Worm (Caenorhabditis elegans) whole organism, young adult: Measurements from ENCODE around the gene moc-5.

Experiments used
- B0336.3 ChIP-seq: fragments of 200-800 bp; sonication (Bioruptor generic); IDR thresholded peaks from 2 replicates; pipeline ENCODE4 v1.3.6; 2022; ENCODE audit warnings: missing genetic modification characterization, missing compliant biosample characterization
- F23B12.7 ChIP-seq: sonication (generic microtip); optimal IDR thresholded peaks from 2 replicates; lab custom pipeline; 2017; ENCODE audit warnings: missing genetic modification characterization, mild to moderate bottlenecking, missing compliant biosample characterization, antibody characterized with exemption, moderate library complexity; ENCODE audit not compliant: insufficient read depth
- K12H6.12 ChIP-seq: fragments of 200-800 bp; sonication (Bioruptor generic); optimal IDR thresholded peaks from 2 replicates; lab custom pipeline; 2018; ENCODE audit warnings: mild to moderate bottlenecking, missing genetic modification characterization, missing compliant biosample characterization
- T07F8.4 ChIP-seq: sonication (generic microtip); optimal IDR thresholded peaks from 2 replicates; lab custom pipeline; 2016; ENCODE audit warnings: mild to moderate bottlenecking, missing genetic modification characterization, moderate library complexity, missing compliant biosample characterization
- T26A5.8 ChIP-seq: sonication (generic microtip); optimal IDR thresholded peaks from 2 replicates; lab custom pipeline; 2016; ENCODE audit warnings: missing genetic modification characterization, missing compliant biosample characterization
- Y53F4B.3 ChIP-seq: fragments of 200-800 bp; sonication (Bioruptor generic); IDR thresholded peaks from 2 replicates; pipeline ENCODE4 v1.3.6; 2022; ENCODE audit warnings: missing genetic modification reagents, missing genetic modification characterization, missing compliant biosample characterization
- Y56A3A.18 ChIP-seq: fragments of 200-800 bp; sonication (Bioruptor generic); IDR thresholded peaks from 2 replicates; pipeline ENCODE4 v1.3.6; 2022; ENCODE audit warnings: missing genetic modification reagents, missing genetic modification characterization, missing compliant biosample characterization
- akir-1 ChIP-seq: fragments of 200-800 bp; sonication (Bioruptor generic); optimal IDR thresholded peaks from 2 replicates; lab custom pipeline; 2018; ENCODE audit warnings: mild to moderate bottlenecking, missing genetic modification characterization, moderate library complexity, missing compliant biosample characterization
- aptf-2 ChIP-seq: fragments of 200-800 bp; sonication (Bioruptor generic); conservative IDR thresholded peaks from 2 replicates; pipeline ENCODE4 v1.3.6; 2022; ENCODE audit warnings: missing genetic modification reagents, missing genetic modification characterization, missing compliant biosample characterization
- atf-7 ChIP-seq: sonication (generic microtip); optimal IDR thresholded peaks from 2 replicates; lab custom pipeline; 2017; ENCODE audit warnings: mild to moderate bottlenecking, missing genetic modification characterization, missing compliant biosample characterization
- athp-1 ChIP-seq: sonication (generic microtip); optimal IDR thresholded peaks from 2 replicates; lab custom pipeline; 2017; ENCODE audit warnings: mild to moderate bottlenecking, missing genetic modification characterization, missing compliant biosample characterization
- attf-5 ChIP-seq: fragments of 200-800 bp; sonication (Bioruptor generic); optimal IDR thresholded peaks from 2 replicates; lab custom pipeline; 2018; ENCODE audit warnings: mild to moderate bottlenecking, missing genetic modification characterization, missing compliant biosample characterization
- bed-2 ChIP-seq: fragments of 200-800 bp; sonication (Bioruptor generic); IDR thresholded peaks from 2 replicates; pipeline ENCODE4 v1.3.6; 2022; ENCODE audit warnings: missing genetic modification reagents, missing genetic modification characterization, missing compliant biosample characterization
- cebp-1 ChIP-seq, 2 experiments: fragments of 200-800 bp in 1 of 2; sonication (Bioruptor generic) in 1 of 2; sonication (generic microtip) in 1 of 2; IDR thresholded peaks in 1 of 2; optimal IDR thresholded peaks in 1 of 2; 2 replicates each; pipeline versions ENCODE4 v1.3.6 to Lab custom; 2017 to 2022; ENCODE audit warnings: missing compliant biosample characterization in 2 of 2, missing genetic modification characterization in 2 of 2, mild to moderate bottlenecking in 1 of 2, missing genetic modification reagents in 1 of 2, moderate library complexity in 1 of 2
- ceh-40 ChIP-seq: fragments of 200-800 bp; sonication (Bioruptor generic); IDR thresholded peaks from 2 replicates; pipeline ENCODE4 v1.3.6; 2022; ENCODE audit warnings: missing genetic modification characterization, missing compliant biosample characterization
- chd-7 ChIP-seq: sonication (generic microtip); optimal IDR thresholded peaks from 2 replicates; lab custom pipeline; 2016; ENCODE audit warnings: mild to moderate bottlenecking, missing genetic modification characterization, moderate library complexity, missing compliant biosample characterization
- dpl-1 ChIP-seq: fragments of 150-350 bp; optimal IDR thresholded peaks from 2 replicates; lab custom pipeline; 2014; ENCODE audit warnings: missing biosample characterization, missing genetic modification reagents, missing genetic modification characterization
- egrh-3 ChIP-seq: fragments of 200-800 bp; sonication (Bioruptor generic); IDR thresholded peaks from 2 replicates; pipeline ENCODE4 v1.3.6; 2022; ENCODE audit warnings: missing genetic modification reagents, missing genetic modification characterization, missing compliant biosample characterization
- ekl-4 ChIP-seq: fragments of 200-800 bp; sonication (Bioruptor generic); IDR thresholded peaks from 2 replicates; pipeline ENCODE4 v1.3.6; 2022; ENCODE audit warnings: missing genetic modification reagents, missing genetic modification characterization, missing compliant biosample characterization
- hlh-12 ChIP-seq: sonication (generic microtip); optimal IDR thresholded peaks from 2 replicates; lab custom pipeline; 2016; ENCODE audit warnings: missing genetic modification characterization, missing compliant biosample characterization
- hmg-1.2 ChIP-seq: fragments of 200-800 bp; sonication (Bioruptor generic); IDR thresholded peaks from 2 replicates; pipeline ENCODE4 v1.3.6; 2022; ENCODE audit warnings: missing genetic modification reagents, missing genetic modification characterization, missing compliant biosample characterization
- hmg-20 ChIP-seq: fragments of 200-800 bp; sonication (Bioruptor generic); IDR thresholded peaks from 2 replicates; pipeline ENCODE4 v1.3.6; 2022; ENCODE audit warnings: missing genetic modification reagents, missing genetic modification characterization, missing compliant biosample characterization
- let-607 ChIP-seq, 2 experiments: fragments of 200-800 bp in 1 of 2; sonication (Bioruptor generic) in 1 of 2; sonication (generic microtip) in 1 of 2; optimal IDR thresholded peaks; 2 replicates each; lab custom pipeline; 2016 to 2018; ENCODE audit warnings: mild to moderate bottlenecking in 2 of 2, missing compliant biosample characterization in 2 of 2, missing genetic modification characterization in 2 of 2, moderate library complexity in 2 of 2, missing genotype in 1 of 2
- lin-40 ChIP-seq: sonication (generic microtip); optimal IDR thresholded peaks from 2 replicates; lab custom pipeline; 2016; ENCODE audit warnings: missing genetic modification characterization, mild to moderate bottlenecking, missing compliant biosample characterization, missing genotype, missing genetic modification reagents
- lir-1 ChIP-seq: fragments of 200-800 bp; sonication (Bioruptor generic); conservative IDR thresholded peaks from 2 replicates; pipeline ENCODE4 v1.3.6; 2022; ENCODE audit warnings: missing genetic modification reagents, missing genetic modification characterization, missing compliant biosample characterization
- lsl-1 ChIP-seq: fragments of 200-800 bp; sonication (Bioruptor generic); optimal IDR thresholded peaks from 2 replicates; lab custom pipeline; 2018; ENCODE audit warnings: mild to moderate bottlenecking, missing genetic modification characterization, moderate library complexity, missing compliant biosample characterization
- madf-3 ChIP-seq: fragments of 200-800 bp; sonication (Bioruptor generic); IDR thresholded peaks from 2 replicates; pipeline ENCODE4 v1.3.6; 2022; ENCODE audit warnings: missing genetic modification reagents, missing genetic modification characterization, missing compliant biosample characterization
- madf-6 ChIP-seq: fragments of 200-800 bp; sonication (Bioruptor generic); IDR thresholded peaks from 2 replicates; pipeline ENCODE4 v1.3.6; 2022; ENCODE audit warnings: missing genetic modification reagents, missing genetic modification characterization, missing compliant biosample characterization
- mel-28 ChIP-seq: sonication (generic microtip); optimal IDR thresholded peaks from 2 replicates; lab custom pipeline; 2016; ENCODE audit warnings: borderline replicate concordance, mild to moderate bottlenecking, missing genetic modification characterization, missing compliant biosample characterization
- mxl-1 ChIP-seq: sonication (generic microtip); optimal IDR thresholded peaks from 2 replicates; lab custom pipeline; 2016; ENCODE audit warnings: missing genetic modification characterization, missing compliant biosample characterization
- nfyb-1 ChIP-seq: fragments of 200-800 bp; sonication (Bioruptor generic); IDR thresholded peaks from 2 replicates; pipeline ENCODE4 v1.3.6; 2022; ENCODE audit warnings: missing genetic modification reagents, missing genetic modification characterization, missing compliant biosample characterization
- nhr-80 ChIP-seq: sonication (generic microtip); optimal IDR thresholded peaks from 2 replicates; lab custom pipeline; 2016; ENCODE audit warnings: missing genetic modification characterization, missing compliant biosample characterization
- nhr-90 ChIP-seq: sonication (generic microtip); optimal IDR thresholded peaks from 2 replicates; lab custom pipeline; 2016; ENCODE audit warnings: missing genotype, mild to moderate bottlenecking, missing genetic modification characterization, missing compliant biosample characterization
- pha-4 ChIP-seq: fragments of 150-350 bp; sonication (generic microtip); optimal IDR thresholded peaks from 2 replicates; lab custom pipeline; 2014; ENCODE audit warnings: missing biosample characterization, missing genetic modification reagents, missing genetic modification characterization
- repo-1 ChIP-seq: sonication (generic microtip); optimal IDR thresholded peaks from 2 replicates; lab custom pipeline; 2017; ENCODE audit warnings: mild to moderate bottlenecking, missing genetic modification characterization, missing compliant biosample characterization
- sdz-38 ChIP-seq: sonication (generic microtip); optimal IDR thresholded peaks from 2 replicates; lab custom pipeline; 2016; ENCODE audit warnings: missing genotype, missing genetic modification characterization, missing compliant biosample characterization
- snpc-1.3 ChIP-seq: sonication (generic microtip); optimal IDR thresholded peaks from 2 replicates; lab custom pipeline; 2017; ENCODE audit warnings: missing genetic modification characterization, mild to moderate bottlenecking, missing compliant biosample characterization, antibody characterized with exemption, moderate library complexity, missing genotype, missing genetic modification reagents; ENCODE audit not compliant: insufficient read depth
- snpc-4 ChIP-seq, 5 experiments: fragments of 150-350 bp in 1 of 5; sonication (generic microtip) in 4 of 5; optimal IDR thresholded peaks; 2 replicates each; lab custom pipeline; 2014 to 2018; ENCODE audit warnings: missing genetic modification characterization in 5 of 5, missing biosample characterization in 3 of 5, antibody characterized with exemption in 2 of 5, mild to moderate bottlenecking in 2 of 5, missing compliant biosample characterization in 2 of 5, missing genotype in 2 of 5, moderate library complexity in 2 of 5, missing genetic modification reagents in 1 of 5
- tbx-9 ChIP-seq: sonication (generic microtip); optimal IDR thresholded peaks from 2 replicates; lab custom pipeline; 2016; ENCODE audit warnings: borderline replicate concordance, missing genetic modification characterization, inconsistent platforms, missing compliant biosample characterization
- xnd-1 ChIP-seq: sonication (generic microtip); optimal IDR thresholded peaks from 2 replicates; lab custom pipeline; 2016; ENCODE audit warnings: missing genotype, missing genetic modification reagents, missing genetic modification characterization, missing compliant biosample characterization
- zfh-2 ChIP-seq: fragments of 200-800 bp; sonication (Bioruptor generic); conservative IDR thresholded peaks from 2 replicates; pipeline ENCODE4 v1.3.6; 2022; ENCODE audit warnings: missing genetic modification reagents, missing genetic modification characterization, missing compliant biosample characterization
- zim-3 ChIP-seq: sonication (generic microtip); optimal IDR thresholded peaks from 2 replicates; lab custom pipeline; 2017; ENCODE audit warnings: mild to moderate bottlenecking, missing genetic modification characterization, moderate library complexity, missing compliant biosample characterization
- ztf-26 ChIP-seq: sonication (generic microtip); optimal IDR thresholded peaks from 2 replicates; lab custom pipeline; 2017; ENCODE audit warnings: missing genetic modification characterization, missing compliant biosample characterization
- ztf-3 ChIP-seq: fragments of 200-800 bp; sonication (Bioruptor generic); optimal IDR thresholded peaks from 2 replicates; lab custom pipeline; 2018; ENCODE audit warnings: mild to moderate bottlenecking, missing genetic modification characterization, missing compliant biosample characterization

Gene moc-5

ce11 chrX:9552404-9552803, 13.4 kb downstream of the moc-5 start:
- TF ChIP-seq zfh-2 (GFP tag; lab: Robert Waterston, UW) (peak; percentile 92), ceh-40 (GFP tag; lab: Robert Waterston, UW) (no peak), hmg-1.2 (GFP tag; lab: Robert Waterston, UW) (peak; percentile 53), egrh-3 (GFP tag; lab: Robert Waterston, UW) (peak; percentile 77), lin-40 (tag; lab: Kevin White, UChicago) (peak; percentile 30), nfyb-1 (GFP tag; lab: Robert Waterston, UW) (0 out of 2 replicates have a peak, but pooled peaks have one; percentile 26), xnd-1 (tag; lab: Kevin White, UChicago) (no peak), nhr-80 (tag; lab: Kevin White, UChicago) (peak; percentile 37), snpc-4 (GFP tag; optimal IDR thresholded peaks at IDR 0.05; lab: Kevin White, UChicago) (no peak), snpc-4 (tag; optimal IDR thresholded peaks at IDR 0.05; lab: Kevin White, UChicago) (peak in 1 of 4 experiments; percentile 7), athp-1 (no peak), attf-5 (GFP tag; lab: Kevin White, UChicago) (peak; percentile 4), madf-6 (GFP tag; lab: Robert Waterston, UW) (no peak), cebp-1 (GFP tag; IDR thresholded peaks at IDR 0.05; lab: Robert Waterston, UW) (no peak), cebp-1 (tag; optimal IDR thresholded peaks at IDR 0.05; lab: Kevin White, UChicago) (peak; percentile 4)

ce11 chrX:9551112-9551511, 14.7 kb downstream of the moc-5 start:
- no peak for TF ChIP-seq bed-2
- no peak for TF ChIP-seq repo-1 (tag; lab: Kevin White, UChicago)
- TF ChIP-seq nhr-90 (tag; lab: Kevin White, UChicago), result peak; percentile 24
- TF ChIP-seq B0336.3 (GFP tag; lab: Robert Waterston, UW), result 0 out of 2 replicates have a peak, but pooled peaks have one; percentile 41
- no peak for TF ChIP-seq T26A5.8
- TF ChIP-seq akir-1 (GFP tag; lab: Kevin White, UChicago), result no peak
- TF ChIP-seq Y53F4B.3 (GFP tag; lab: Robert Waterston, UW), result no peak
- peak in 1 of 2 experiments; percentile 7 for TF ChIP-seq let-607 (tag; optimal IDR thresholded peaks at IDR 0.05; lab: Kevin White, UChicago)
- no peak for TF ChIP-seq T07F8.4 (tag; lab: Kevin White, UChicago)
- TF ChIP-seq aptf-2 (GFP tag; lab: Robert Waterston, UW), result no peak
- TF ChIP-seq lin-40 (tag; lab: Kevin White, UChicago), result peak; percentile 54
- no peak for TF ChIP-seq snpc-1.3 (tag; lab: Kevin White, UChicago)
- TF ChIP-seq K12H6.12 (tag; lab: Kevin White, UChicago), result peak; percentile 67
- TF ChIP-seq pha-4, result peak; percentile 19
- peak; percentile 27 for TF ChIP-seq chd-7 (tag; lab: Kevin White, UChicago)
- no peak for TF ChIP-seq Y56A3A.18 (GFP tag; lab: Robert Waterston, UW)
- peak; percentile 88 for TF ChIP-seq nhr-80 (tag; lab: Kevin White, UChicago)
- TF ChIP-seq mxl-1 (tag; lab: Kevin White, UChicago), result no peak
- TF ChIP-seq dpl-1 (GFP tag; lab: Kevin White, UChicago), result no peak
- TF ChIP-seq F23B12.7 (tag; lab: Kevin White, UChicago), result no peak
- TF ChIP-seq lir-1, result 0 out of 2 replicates have a peak, but pooled peaks have one; percentile 18
- TF ChIP-seq zim-3 (tag; lab: Kevin White, UChicago), result no peak
- TF ChIP-seq mel-28, result no peak
- TF ChIP-seq ztf-3 (GFP tag; lab: Kevin White, UChicago), result no peak
- no peak for TF ChIP-seq lsl-1 (GFP tag; lab: Kevin White, UChicago)
- TF ChIP-seq hlh-12 (tag; lab: Kevin White, UChicago), result no peak
- peak; percentile 56 for TF ChIP-seq atf-7
- no peak for TF ChIP-seq sdz-38
- no peak for TF ChIP-seq snpc-4 (GFP tag; optimal IDR thresholded peaks at IDR 0.05; lab: Kevin White, UChicago)
- peak in 2 of 4 experiments; percentile 26 to 39 for TF ChIP-seq snpc-4 (tag; optimal IDR thresholded peaks at IDR 0.05; lab: Kevin White, UChicago)
- no peak for TF ChIP-seq madf-3
- TF ChIP-seq attf-5 (GFP tag; lab: Kevin White, UChicago), result peak; percentile 60
- peak; percentile 17 for TF ChIP-seq ztf-26 (tag; lab: Kevin White, UChicago)
- TF ChIP-seq hmg-20, result no peak
- 0 out of 2 replicates have a peak, but pooled peaks have one; percentile 33 for TF ChIP-seq ekl-4
- TF ChIP-seq tbx-9, result no peak
